Fruit fly (Drosophila melanogaster): ENCODE data around the gene CG16782.

Gene CG16782

DNA sequence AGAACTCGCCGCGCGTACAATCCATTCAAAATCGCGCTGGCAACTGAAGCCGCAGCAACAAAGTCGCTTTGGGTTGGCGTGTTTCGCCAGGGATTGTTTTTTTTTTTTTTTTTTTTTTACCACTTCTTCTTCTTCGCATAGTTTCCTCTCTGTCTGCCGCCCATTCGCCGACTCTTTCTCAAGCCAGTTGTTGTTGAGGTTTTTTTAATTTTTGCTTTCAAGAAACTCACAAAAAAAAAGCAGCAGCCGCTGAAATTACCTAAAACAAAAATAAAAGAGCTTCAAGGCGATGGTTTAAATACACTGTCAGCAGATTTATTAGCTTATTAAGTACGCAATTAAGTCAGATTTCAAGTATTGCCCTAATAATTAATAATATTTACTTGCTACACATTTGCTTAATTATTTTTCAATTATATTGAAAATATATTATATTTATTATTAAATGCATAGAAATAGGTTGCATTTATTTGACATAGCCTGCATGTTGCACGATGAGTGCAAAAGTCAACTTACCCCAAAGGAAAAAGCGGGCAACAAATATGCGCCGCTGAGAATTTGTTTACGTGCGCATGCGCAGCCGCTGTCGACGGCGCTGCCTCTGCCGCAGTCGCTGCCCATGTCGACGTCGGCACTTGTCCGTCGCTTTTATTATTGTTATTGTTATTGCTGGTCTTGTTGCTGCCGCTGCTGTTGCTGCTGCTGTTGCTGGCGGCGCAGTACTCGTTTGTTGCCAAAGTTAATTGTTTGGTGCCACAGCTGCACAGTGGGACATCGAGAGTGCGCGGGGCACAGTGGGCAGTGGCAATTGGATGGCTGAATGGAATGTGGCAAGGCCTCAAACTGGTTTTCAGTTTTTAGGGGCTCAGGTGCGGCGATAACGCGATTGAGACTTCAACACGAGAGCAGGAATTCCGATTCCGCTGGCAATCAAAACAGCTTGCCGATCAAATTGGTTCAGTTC, 14.7 kb upstream of the CG16782 start, which contains the start of gene CG12206 (continued):
- TF ChIP-seq CG2875 (GFP tag; optimal IDR thresholded peaks at IDR 0.05), result no peak
- TF ChIP-seq CG2120 (GFP tag; optimal IDR thresholded peaks at IDR 0.05), result peak; percentile 21
- TF ChIP-seq stc (GFP tag; IDR thresholded peaks at IDR 0.05), result no peak
- TF ChIP-seq trem (tag; optimal IDR thresholded peaks at IDR 0.05), result peak; percentile 8
- TF ChIP-seq ranshi (GFP tag; IDR thresholded peaks at IDR 0.05), result peak; percentile 60; the same call in 1 of the 2 replicates
- TF ChIP-seq CG17802 (tag; optimal IDR thresholded peaks at IDR 0.05), result no peak
- no peak for TF ChIP-seq CG4854 (GFP tag; optimal IDR thresholded peaks at IDR 0.05)
- TF ChIP-seq Kr (GFP tag; optimal IDR thresholded peaks at IDR 0.05), result no peak
- TF ChIP-seq Rfx (GFP tag; IDR thresholded peaks at IDR 0.05), result peak; percentile 54; the same call in 1 of the 2 replicates
- TF ChIP-seq en (GFP tag; optimal IDR thresholded peaks at IDR 0.05), result no peak
- TF ChIP-seq CG6854 (GFP tag; optimal IDR thresholded peaks at IDR 0.05), result peak; percentile 59
- TF ChIP-seq CG18262 (tag; optimal IDR thresholded peaks at IDR 0.05), result peak; percentile 71
- no peak for TF ChIP-seq CG7928 (GFP tag; optimal IDR thresholded peaks at IDR 0.05)
- TF ChIP-seq pan (optimal IDR thresholded peaks at IDR 0.05), result no peak
- no peak for TF ChIP-seq pan (GFP tag; optimal IDR thresholded peaks at IDR 0.05 in 1 of 2, IDR thresholded peaks at IDR 0.05 in 1 of 2)
- no peak for TF ChIP-seq Rx (GFP tag; IDR thresholded peaks at IDR 0.05)
- peak; percentile 79 for TF ChIP-seq CG17361 (GFP tag; IDR thresholded peaks at IDR 0.05)
- TF ChIP-seq Gug (GFP tag; IDR thresholded peaks at IDR 0.05), result peak; percentile 7; the same call in 1 of the 4 replicates
- no peak for TF ChIP-seq CG3838 (GFP tag; optimal IDR thresholded peaks at IDR 0.05)
- no peak for TF ChIP-seq CG11093 (GFP tag; IDR thresholded peaks at IDR 0.05)
- TF ChIP-seq Antp (GFP tag; optimal IDR thresholded peaks at IDR 0.05), result no peak
- TF ChIP-seq Meics (GFP tag; optimal IDR thresholded peaks at IDR 0.05), result peak; percentile 70
- no peak for TF ChIP-seq BEAF-32 (GFP tag; optimal IDR thresholded peaks at IDR 0.05)
- TF ChIP-seq pfk (GFP tag; optimal IDR thresholded peaks at IDR 0.05), result no peak
- TF ChIP-seq insv (GFP tag; optimal IDR thresholded peaks at IDR 0.05), result no peak
- TF ChIP-seq B-H2 (GFP tag; optimal IDR thresholded peaks at IDR 0.05), result no peak
- no peak for TF ChIP-seq Oaz (GFP tag; IDR thresholded peaks at IDR 0.05)
- no peak for TF ChIP-seq CG1529 (GFP tag; optimal IDR thresholded peaks at IDR 0.05)
- TF ChIP-seq lov (optimal IDR thresholded peaks at IDR 0.05), result no peak
- no peak for TF ChIP-seq lov (GFP tag; IDR thresholded peaks at IDR 0.05)
- peak; percentile 6 for TF ChIP-seq Fer2 (tag; optimal IDR thresholded peaks at IDR 0.05)
- no peak for TF ChIP-seq usp (GFP tag; optimal IDR thresholded peaks at IDR 0.05)
- no peak for TF ChIP-seq CG3726 (GFP tag; IDR thresholded peaks at IDR 0.05)
- no peak for TF ChIP-seq ems (GFP tag; optimal IDR thresholded peaks at IDR 0.05)
- TF ChIP-seq CkIIα-i1 (GFP tag; IDR thresholded peaks at IDR 0.05), result no peak
- TF ChIP-seq emc (GFP tag; optimal IDR thresholded peaks at IDR 0.05), result no peak
- no peak for TF ChIP-seq CG2199 (GFP tag; IDR thresholded peaks at IDR 0.05)
- TF ChIP-seq Ssrp (tag; optimal IDR thresholded peaks at IDR 0.05), result peak; percentile 53
- TF ChIP-seq pum (GFP tag; optimal IDR thresholded peaks at IDR 0.05), result no peak
- no peak for TF ChIP-seq CG8290 (GFP tag; optimal IDR thresholded peaks at IDR 0.05)
- no peak for TF ChIP-seq CG8290 (tag; optimal IDR thresholded peaks at IDR 0.05)
- TF ChIP-seq tx (GFP tag; optimal IDR thresholded peaks at IDR 0.05), result no peak
- no peak for TF ChIP-seq fd64A (GFP tag; optimal IDR thresholded peaks at IDR 0.05)
- no peak for TF ChIP-seq cad (GFP tag; optimal IDR thresholded peaks at IDR 0.05)
- TF ChIP-seq sna (GFP tag; IDR thresholded peaks at IDR 0.05; ENCODE audit: partially characterized antibody), result no peak
- no peak for TF ChIP-seq stwl (tag; optimal IDR thresholded peaks at IDR 0.05)
- peak; percentile 39 for TF ChIP-seq CG16815 (GFP tag; optimal IDR thresholded peaks at IDR 0.05)
- no peak for TF ChIP-seq dimm (GFP tag; IDR thresholded peaks at IDR 0.05)
- peak; percentile 58; the same call in 2 of the 3 replicates for TF ChIP-seq tgo (GFP tag; IDR thresholded peaks at IDR 0.05)
- no peak for TF ChIP-seq CG10274 (GFP tag; optimal IDR thresholded peaks at IDR 0.05)
- no peak for TF ChIP-seq chn (GFP tag; optimal IDR thresholded peaks at IDR 0.05)
